Worm (Caenorhabditis elegans) whole organism, late embryonic: ENCODE results near the gene H10E21.1.

Experiments used
- C08G9.2 ChIP-seq: sonication (generic microtip); optimal IDR thresholded peaks from 2 replicates; lab custom pipeline; 2016; ENCODE audit warnings: mild to moderate bottlenecking, missing genetic modification characterization, moderate library complexity, missing compliant biosample characterization
- F13H6.1 ChIP-seq: sonication (generic microtip); optimal IDR thresholded peaks from 2 replicates; lab custom pipeline; 2016; ENCODE audit warnings: missing genetic modification characterization, missing compliant biosample characterization
- K02D7.2 ChIP-seq: sonication (generic microtip); optimal IDR thresholded peaks from 2 replicates; lab custom pipeline; 2017; ENCODE audit warnings: mild to moderate bottlenecking, missing genetic modification characterization, missing compliant biosample characterization
- K09A11.1 ChIP-seq: sonication (generic microtip); optimal IDR thresholded peaks from 2 replicates; lab custom pipeline; 2017; ENCODE audit warnings: antibody characterized with exemption, mild to moderate bottlenecking, missing genetic modification characterization, missing compliant biosample characterization; ENCODE audit not compliant: insufficient read depth
- T23F11.4 ChIP-seq: fragments of 200-800 bp; sonication (Bioruptor generic); optimal IDR thresholded peaks from 2 replicates; lab custom pipeline; 2018; ENCODE audit warnings: mild to moderate bottlenecking, missing genetic modification characterization, missing compliant biosample characterization
- ama-1 ChIP-seq: fragments of 150-350 bp; optimal IDR thresholded peaks from 2 replicates; lab custom pipeline; 2014
- ceh-18 ChIP-seq: sonication (generic microtip); optimal IDR thresholded peaks from 2 replicates; lab custom pipeline; 2016; ENCODE audit warnings: missing genetic modification characterization, missing compliant biosample characterization
- ceh-24 ChIP-seq: sonication (generic microtip); optimal IDR thresholded peaks from 2 replicates; lab custom pipeline; 2016; ENCODE audit warnings: mild to moderate bottlenecking, missing genetic modification characterization, missing compliant biosample characterization
- ceh-30 ChIP-seq: fragments of 150-350 bp; optimal IDR thresholded peaks from 2 replicates; lab custom pipeline; 2014; ENCODE audit warnings: missing biosample characterization, missing genetic modification characterization
- ceh-34 ChIP-seq: sonication (generic microtip); optimal IDR thresholded peaks from 2 replicates; lab custom pipeline; 2016; ENCODE audit warnings: mild to moderate bottlenecking, missing genetic modification characterization, missing compliant biosample characterization
- ceh-45 ChIP-seq: fragments of 200-800 bp; sonication (Bioruptor generic); IDR thresholded peaks from 2 replicates; pipeline ENCODE4 v1.3.6; 2022; ENCODE audit warnings: missing genetic modification reagents, missing genetic modification characterization, missing compliant biosample characterization
- ceh-48 ChIP-seq: sonication (generic microtip); optimal IDR thresholded peaks from 2 replicates; lab custom pipeline; 2016; ENCODE audit warnings: missing genetic modification characterization, inconsistent platforms, missing compliant biosample characterization
- ceh-9 ChIP-seq: sonication (generic microtip); optimal IDR thresholded peaks from 2 replicates; lab custom pipeline; 2016; ENCODE audit warnings: mild to moderate bottlenecking, missing genetic modification characterization, inconsistent platforms, missing compliant biosample characterization
- dve-1 ChIP-seq: sonication (generic microtip); optimal IDR thresholded peaks from 2 replicates; lab custom pipeline; 2017; ENCODE audit warnings: antibody characterized with exemption, mild to moderate bottlenecking, missing genetic modification characterization, missing compliant biosample characterization
- elt-4 ChIP-seq: sonication (generic microtip); optimal IDR thresholded peaks from 2 replicates; lab custom pipeline; 2016; ENCODE audit warnings: missing genetic modification characterization, missing compliant biosample characterization
- eyg-1 ChIP-seq: sonication (generic microtip); optimal IDR thresholded peaks from 2 replicates; lab custom pipeline; 2016; ENCODE audit warnings: missing genotype, missing genetic modification characterization, missing compliant biosample characterization
- fkh-10 ChIP-seq: fragments of 150-350 bp; optimal IDR thresholded peaks from 2 replicates; lab custom pipeline; 2014; ENCODE audit warnings: missing biosample characterization, missing genetic modification reagents, missing genetic modification characterization
- fkh-6 ChIP-seq: sonication (generic microtip); optimal IDR thresholded peaks from 2 replicates; lab custom pipeline; 2016; ENCODE audit warnings: missing genetic modification characterization, missing compliant biosample characterization
- gmeb-2 ChIP-seq: sonication (generic microtip); optimal IDR thresholded peaks from 2 replicates; lab custom pipeline; 2016; ENCODE audit warnings: missing genetic modification characterization, inconsistent platforms, missing compliant biosample characterization
- hlh-15 ChIP-seq: sonication (generic microtip); optimal IDR thresholded peaks from 2 replicates; lab custom pipeline; 2016; ENCODE audit warnings: missing genetic modification characterization, missing compliant biosample characterization
- hlh-8 ChIP-seq: sonication (generic microtip); optimal IDR thresholded peaks from 2 replicates; lab custom pipeline; 2016; ENCODE audit warnings: missing genotype, missing genetic modification characterization, missing compliant biosample characterization
- lin-11 ChIP-seq: fragments of 200-800 bp; sonication (Bioruptor generic); optimal IDR thresholded peaks from 2 replicates; lab custom pipeline; 2018; ENCODE audit warnings: mild to moderate bottlenecking, missing genetic modification characterization, missing compliant biosample characterization
- madf-2 ChIP-seq: sonication (generic microtip); optimal IDR thresholded peaks from 2 replicates; lab custom pipeline; 2017; ENCODE audit warnings: missing genetic modification characterization, missing compliant biosample characterization
- mec-3 ChIP-seq: sonication (generic microtip); optimal IDR thresholded peaks from 2 replicates; lab custom pipeline; 2016; ENCODE audit warnings: borderline replicate concordance, missing genetic modification characterization, missing compliant biosample characterization
- nfya-1 ChIP-seq: sonication (generic microtip); optimal IDR thresholded peaks from 2 replicates; lab custom pipeline; 2017; ENCODE audit warnings: missing genetic modification characterization, mild to moderate bottlenecking, missing compliant biosample characterization, antibody characterized with exemption, moderate library complexity
- nhr-11 ChIP-seq: fragments of 150-350 bp; optimal IDR thresholded peaks from 2 replicates; lab custom pipeline; 2014; ENCODE audit warnings: missing biosample characterization, missing genetic modification characterization
- npax-4 ChIP-seq: sonication (generic microtip); optimal IDR thresholded peaks from 2 replicates; lab custom pipeline; 2016; ENCODE audit warnings: missing genetic modification characterization, missing compliant biosample characterization
- odd-2 ChIP-seq: sonication (generic microtip); optimal IDR thresholded peaks from 2 replicates; lab custom pipeline; 2017; ENCODE audit warnings: antibody characterized with exemption, mild to moderate bottlenecking, missing genetic modification characterization, missing compliant biosample characterization
- pag-3 ChIP-seq: sonication (generic microtip); optimal IDR thresholded peaks from 2 replicates; lab custom pipeline; 2016; ENCODE audit warnings: missing compliant biosample characterization, missing genetic modification characterization, borderline replicate concordance
- pat-9 ChIP-seq: fragments of 200-800 bp; sonication (Bioruptor generic); optimal IDR thresholded peaks from 2 replicates; lab custom pipeline; 2018; ENCODE audit warnings: mild to moderate bottlenecking, missing genetic modification characterization, moderate library complexity, missing compliant biosample characterization
- pax-1 ChIP-seq: fragments of 150-350 bp; optimal IDR thresholded peaks from 2 replicates; lab custom pipeline; 2014; ENCODE audit warnings: missing biosample characterization, missing genetic modification characterization
- pha-2 ChIP-seq: sonication (generic microtip); optimal IDR thresholded peaks from 2 replicates; lab custom pipeline; 2017; ENCODE audit warnings: mild to moderate bottlenecking, missing genetic modification characterization, missing compliant biosample characterization
- pha-4 ChIP-seq: fragments of 150-350 bp; optimal IDR thresholded peaks from 2 replicates; lab custom pipeline; 2018; ENCODE audit warnings: missing biosample characterization, missing genetic modification reagents, missing genetic modification characterization
- pqm-1 ChIP-seq: sonication (generic microtip); optimal IDR thresholded peaks from 2 replicates; lab custom pipeline; 2016; ENCODE audit warnings: missing genetic modification characterization, missing compliant biosample characterization
- pros-1 ChIP-seq: fragments of 150-350 bp; optimal IDR thresholded peaks from 2 replicates; lab custom pipeline; 2014; ENCODE audit warnings: missing biosample characterization, missing genetic modification reagents, missing genetic modification characterization
- rnt-1 ChIP-seq: sonication (generic microtip); optimal IDR thresholded peaks from 2 replicates; lab custom pipeline; 2016; ENCODE audit warnings: missing genetic modification characterization, missing compliant biosample characterization
- sdc-2 ChIP-seq: sonication (generic microtip); optimal IDR thresholded peaks from 2 replicates; lab custom pipeline; 2016; ENCODE audit warnings: missing genotype, missing genetic modification characterization, missing compliant biosample characterization
- sox-2 ChIP-seq: fragments of 200-800 bp; sonication (Bioruptor generic); IDR thresholded peaks from 2 replicates; pipeline ENCODE4 v1.3.6; 2022; ENCODE audit warnings: missing genetic modification reagents, missing genetic modification characterization, missing compliant biosample characterization
- tbx-2 ChIP-seq: sonication (generic microtip); optimal IDR thresholded peaks from 2 replicates; lab custom pipeline; 2016; ENCODE audit warnings: missing genetic modification characterization, missing compliant biosample characterization
- tbx-7 ChIP-seq: sonication (generic microtip); optimal IDR thresholded peaks from 2 replicates; lab custom pipeline; 2016; ENCODE audit warnings: missing genotype, missing genetic modification characterization, missing compliant biosample characterization
- unc-3 ChIP-seq, 2 experiments: fragments of 200-800 bp in 1 of 2; sonication (Bioruptor generic) in 1 of 2; sonication (generic microtip) in 1 of 2; conservative IDR thresholded peaks in 1 of 2; optimal IDR thresholded peaks in 1 of 2; 2 replicates each; pipeline versions ENCODE4 v1.3.6 to Lab custom; 2016 to 2022; ENCODE audit warnings: missing compliant biosample characterization in 2 of 2, missing genetic modification characterization in 2 of 2, missing genetic modification reagents in 1 of 2
- unc-42 ChIP-seq: sonication (generic microtip); optimal IDR thresholded peaks from 2 replicates; lab custom pipeline; 2016; ENCODE audit warnings: missing genotype, missing genetic modification characterization, missing compliant biosample characterization
- unc-55 ChIP-seq: sonication (generic microtip); optimal IDR thresholded peaks from 2 replicates; lab custom pipeline; 2017; ENCODE audit warnings: missing biosample characterization, missing genetic modification reagents, missing genetic modification characterization
- unc-86 ChIP-seq: sonication (generic microtip); optimal IDR thresholded peaks from 2 replicates; lab custom pipeline; 2016; ENCODE audit warnings: missing genetic modification characterization, missing compliant biosample characterization
- zip-5 ChIP-seq: sonication (generic microtip); optimal IDR thresholded peaks from 2 replicates; lab custom pipeline; 2016; ENCODE audit warnings: missing genetic modification characterization, missing compliant biosample characterization

The H10E21.1 gene

DNA sequence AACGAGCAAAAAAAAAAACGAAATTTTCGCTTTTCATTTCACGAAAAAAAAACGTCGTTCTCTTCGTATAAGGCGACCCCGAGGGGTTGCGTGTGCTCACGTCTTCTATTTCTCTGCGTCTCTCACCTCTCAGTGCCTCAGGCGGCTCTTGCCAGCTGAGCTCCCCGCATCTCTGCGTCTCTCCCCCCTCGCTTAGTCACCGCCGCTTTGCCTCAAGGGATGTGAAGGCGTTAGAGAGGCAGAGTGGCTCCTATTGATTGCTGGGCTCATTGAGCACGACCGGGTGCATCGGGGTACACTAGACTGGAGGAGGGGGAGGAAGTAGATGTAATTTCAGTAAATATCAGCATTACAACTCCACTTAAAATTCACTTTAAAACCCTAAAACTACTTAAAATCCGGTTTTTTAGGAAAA is 10.0 kb downstream of the H10E21.1 start (continued):
- no peak for TF ChIP-seq tbx-7
- TF ChIP-seq npax-4 (tag; lab: Kevin White, UChicago), result no peak
- no peak for TF ChIP-seq K09A11.1 (tag; lab: Kevin White, UChicago)
- TF ChIP-seq pqm-1 (tag; lab: Kevin White, UChicago), result no peak
- no peak for TF ChIP-seq pag-3 (tag; lab: Kevin White, UChicago)
- TF ChIP-seq unc-86, result no peak
- TF ChIP-seq F13H6.1, result no peak
- TF ChIP-seq unc-3 (GFP tag; conservative IDR thresholded peaks at IDR 0.05; lab: Robert Waterston, UW), result no peak
- peak; percentile 43 for TF ChIP-seq unc-3 (tag; optimal IDR thresholded peaks at IDR 0.05; lab: Kevin White, UChicago)
- TF ChIP-seq ceh-18, result peak; percentile 31
- TF ChIP-seq pha-4 (tag; lab: Kevin White, UChicago), result no peak
- TF ChIP-seq ceh-45 (GFP tag; lab: Robert Waterston, UW), result no peak
- TF ChIP-seq tbx-2 (tag; lab: Kevin White, UChicago), result peak; percentile 62
- peak; percentile 67 for TF ChIP-seq ceh-48
- no peak for TF ChIP-seq mec-3 (tag; lab: Kevin White, UChicago)
- peak; percentile 38 for TF ChIP-seq unc-55
- no peak for TF ChIP-seq hlh-15
- TF ChIP-seq C08G9.2, result peak; percentile 46
- TF ChIP-seq gmeb-2 (tag; lab: Kevin White, UChicago), result no peak
- no peak for TF ChIP-seq hlh-8 (tag; lab: Kevin White, UChicago)
- no peak for TF ChIP-seq ceh-30 (tag; lab: Kevin White, UChicago)
- TF ChIP-seq rnt-1 (tag; lab: Kevin White, UChicago), result no peak
- no peak for TF ChIP-seq eyg-1 (tag; lab: Kevin White, UChicago)
- TF ChIP-seq zip-5 (tag; lab: Kevin White, UChicago), result no peak
- no peak for TF ChIP-seq pros-1 (tag; lab: Kevin White, UChicago)
- no peak for TF ChIP-seq sdc-2 (tag; lab: Kevin White, UChicago)
- peak; percentile 69 for TF ChIP-seq ceh-34
- TF ChIP-seq nfya-1, result peak; percentile 84
- TF ChIP-seq sox-2 (GFP tag; lab: Robert Waterston, UW), result no peak
- TF ChIP-seq, all 69 proteins: peak for 16

DNA sequence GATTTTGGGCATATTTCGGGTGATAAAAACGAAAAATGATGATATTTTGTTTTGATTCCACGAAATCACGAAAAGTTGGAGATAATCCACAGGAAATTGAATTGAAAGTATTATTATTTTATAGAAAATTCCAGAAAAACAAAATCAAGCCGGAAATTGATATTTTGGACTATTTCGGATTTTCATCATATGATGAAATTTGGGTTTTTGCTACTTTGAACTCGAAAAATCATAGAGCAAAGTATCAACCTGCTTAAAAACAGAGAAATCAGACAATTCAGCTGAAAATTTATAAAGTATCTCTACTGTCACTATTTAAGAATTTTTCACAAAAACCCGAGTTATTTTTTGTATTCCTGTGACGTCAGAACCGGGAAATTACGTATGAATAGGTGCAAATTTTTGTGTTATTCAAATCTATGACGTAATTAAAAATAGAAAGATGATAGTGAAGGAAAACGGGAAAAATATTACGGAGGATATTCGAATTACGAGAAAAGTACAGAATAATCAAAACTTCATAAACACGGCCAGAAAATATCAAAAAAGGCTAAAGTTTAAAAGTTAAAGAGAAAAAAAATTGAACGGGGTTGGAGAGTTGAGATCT is 11.9 kb downstream of the H10E21.1 start:
- TF ChIP-seq pax-1 (tag; lab: Kevin White, UChicago) (no peak), madf-2 (no peak), dve-1 (tag; lab: Kevin White, UChicago) (no peak), unc-3 (GFP tag; conservative IDR thresholded peaks at IDR 0.05; lab: Robert Waterston, UW) (no peak), unc-3 (tag; optimal IDR thresholded peaks at IDR 0.05; lab: Kevin White, UChicago) (no peak), lin-11 (tag; lab: Kevin White, UChicago) (no peak), ceh-9 (tag; lab: Kevin White, UChicago) (no peak), tbx-7 (no peak), npax-4 (tag; lab: Kevin White, UChicago) (no peak), unc-86 (no peak), pat-9 (no peak), ceh-24 (tag; lab: Kevin White, UChicago) (no peak), odd-2 (tag; lab: Kevin White, UChicago) (no peak), elt-4 (tag; lab: Kevin White, UChicago) (no peak), rnt-1 (tag; lab: Kevin White, UChicago) (no peak), pha-2 (tag; lab: Kevin White, UChicago) (no peak), hlh-8 (tag; lab: Kevin White, UChicago) (no peak), F13H6.1 (no peak)

DNA sequence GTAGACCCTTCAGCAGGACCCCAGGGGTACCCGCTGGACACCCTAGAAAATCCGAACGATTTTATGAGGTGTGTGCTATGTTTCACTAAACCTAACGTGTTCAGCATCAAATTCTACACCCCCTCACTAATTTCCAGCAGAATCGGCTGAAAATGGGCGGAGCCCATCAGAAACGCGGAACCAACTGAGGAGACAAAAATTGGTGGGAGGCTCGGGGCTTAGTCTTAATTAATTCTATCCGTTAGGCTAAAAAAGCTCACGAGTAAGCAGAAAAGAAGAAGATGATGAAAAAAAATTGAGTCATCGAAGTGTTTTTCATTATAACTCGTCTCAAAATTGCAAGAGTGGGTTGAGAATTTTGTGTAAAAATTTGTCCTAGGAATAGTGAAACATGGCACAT is 13.3 kb downstream of the H10E21.1 start:
- TF ChIP-seq ceh-9 (tag; lab: Kevin White, UChicago) (no peak), T23F11.4 (GFP tag; lab: Kevin White, UChicago) (no peak), ama-1 (lab: Kevin White, UChicago) (no peak), rnt-1 (tag; lab: Kevin White, UChicago) (no peak), ceh-30 (tag; lab: Kevin White, UChicago) (no peak), ceh-45 (GFP tag; lab: Robert Waterston, UW) (no peak), unc-42 (no peak), K02D7.2 (no peak), nhr-11 (tag; lab: Kevin White, UChicago) (no peak), ceh-18 (no peak), eyg-1 (tag; lab: Kevin White, UChicago) (no peak), pqm-1 (tag; lab: Kevin White, UChicago) (no peak), fkh-6 (tag; lab: Kevin White, UChicago) (no peak), ceh-34 (no peak), fkh-10 (GFP tag; lab: Kevin White, UChicago) (no peak), pag-3 (tag; lab: Kevin White, UChicago) (no peak), pros-1 (tag; lab: Kevin White, UChicago) (no peak), hlh-15 (no peak)
